Fruit fly (Drosophila melanogaster) whole organism, prepupa: ENCODE measurements around the gene CG6689.

Experiments used
- CG1621 ChIP-seq: fragments of 200-800 bp; sonication (Bioruptor generic); optimal IDR thresholded peaks from 3 replicates; lab custom pipeline; 2018; ENCODE audit warnings: missing biosample characterization, mild to moderate bottlenecking, missing genetic modification characterization
- CG16779 ChIP-seq: fragments of 200-800 bp; sonication (Bioruptor generic); optimal IDR thresholded peaks from 3 replicates; lab custom pipeline; 2017; ENCODE audit warnings: missing biosample characterization, mild to moderate bottlenecking, missing genetic modification characterization
- CG3032 ChIP-seq: fragments of 200-800 bp; optimal IDR thresholded peaks from 2 replicates; lab custom pipeline; 2019; ENCODE audit warnings: missing biosample characterization, mild to moderate bottlenecking, missing genetic modification characterization, moderate library complexity
- CG3919 ChIP-seq: fragments of 200-800 bp; sonication (Bioruptor generic); optimal IDR thresholded peaks from 3 replicates; lab custom pipeline; 2016; ENCODE audit warnings: missing biosample characterization, missing genetic modification characterization
- CG4318 ChIP-seq: fragments of 200-800 bp; sonication (Bioruptor generic); optimal IDR thresholded peaks from 3 replicates; lab custom pipeline; 2017; ENCODE audit warnings: missing biosample characterization, mild to moderate bottlenecking, missing genetic modification characterization
- CG6163 ChIP-seq: fragments of 200-800 bp; sonication (Bioruptor generic); IDR thresholded peaks from 3 replicates; pipeline ENCODE4 v1.3.6; 2022; ENCODE audit warnings: missing biosample characterization, missing genetic modification characterization
- CG6792 ChIP-seq: fragments of 200-800 bp; sonication (Bioruptor generic); optimal IDR thresholded peaks from 3 replicates; lab custom pipeline; 2016; ENCODE audit warnings: missing biosample characterization, missing genetic modification characterization
- CG6808 ChIP-seq: fragments of 200-800 bp; sonication (Bioruptor generic); optimal IDR thresholded peaks from 3 replicates; lab custom pipeline; 2017; ENCODE audit warnings: missing biosample characterization, missing genetic modification characterization, mild to moderate bottlenecking, moderate library complexity, missing genetic modification reagents
- CG8119 ChIP-seq: fragments of 200-800 bp; sonication (Bioruptor generic); IDR thresholded peaks from 3 replicates; pipeline ENCODE4 v1.3.6; 2022; ENCODE audit warnings: missing biosample characterization, missing genetic modification characterization
- CG8319 ChIP-seq: fragments of 200-800 bp; sonication (Bioruptor generic); optimal IDR thresholded peaks from 3 replicates; lab custom pipeline; 2016; ENCODE audit warnings: missing biosample characterization, missing genetic modification characterization
- CG9139 ChIP-seq: fragments of 200-800 bp; sonication (Bioruptor generic); optimal IDR thresholded peaks from 3 replicates; lab custom pipeline; 2017; ENCODE audit warnings: missing biosample characterization, mild to moderate bottlenecking, missing genetic modification characterization
- Eip78C ChIP-seq: fragments of 200-800 bp; sonication (Bioruptor generic); peaks from one replicate; lab custom pipeline; 2016; ENCODE audit warnings: missing biosample characterization, missing genetic modification characterization
- Eip93F ChIP-seq: fragments of 200-800 bp; sonication (Bioruptor generic); optimal IDR thresholded peaks from 2 replicates; lab custom pipeline; 2016; ENCODE audit warnings: missing biosample characterization, mild to moderate bottlenecking, missing genetic modification characterization
- Ets21C ChIP-seq: fragments of 200-800 bp; sonication (Bioruptor generic); optimal IDR thresholded peaks from 3 replicates; lab custom pipeline; 2016; ENCODE audit warnings: missing biosample characterization, missing genetic modification characterization
- Ets96B ChIP-seq: fragments of 200-800 bp; optimal IDR thresholded peaks from 2 replicates; lab custom pipeline; 2019; ENCODE audit warnings: missing biosample characterization, mild to moderate bottlenecking, missing genetic modification characterization, moderate library complexity
- Gug ChIP-seq: fragments of 200-800 bp; sonication (Bioruptor generic); IDR thresholded peaks from 2 replicates; pipeline ENCODE4 v1.3.6; 2022; ENCODE audit warnings: missing biosample characterization, missing genetic modification characterization
- Hr38 ChIP-seq: sonication (Bioruptor generic); optimal IDR thresholded peaks from 2 replicates; lab custom pipeline; 2016; ENCODE audit warnings: missing biosample characterization, missing genetic modification characterization
- Hr4 ChIP-seq: fragments of 200-800 bp; sonication (Bioruptor generic); optimal IDR thresholded peaks from 3 replicates; lab custom pipeline; 2016; ENCODE audit warnings: missing biosample characterization, missing genetic modification characterization
- OdsH ChIP-seq: fragments of 200-800 bp; sonication (Bioruptor generic); optimal IDR thresholded peaks from 3 replicates; lab custom pipeline; 2016; ENCODE audit warnings: missing biosample characterization, missing genetic modification characterization
- Smox ChIP-seq: fragments of 200-800 bp; sonication (Bioruptor generic); optimal IDR thresholded peaks from 3 replicates; lab custom pipeline; 2016; ENCODE audit warnings: missing biosample characterization, missing genetic modification characterization
- Sox102F ChIP-seq: fragments of 200-800 bp; sonication (Bioruptor generic); optimal IDR thresholded peaks from 2 replicates; lab custom pipeline; 2016; ENCODE audit warnings: missing biosample characterization, mild to moderate bottlenecking, missing genetic modification characterization
- Sox14 ChIP-seq: fragments of 200-800 bp; sonication (Bioruptor generic); optimal IDR thresholded peaks from 3 replicates; lab custom pipeline; 2016; ENCODE audit warnings: missing biosample characterization, missing genetic modification characterization
- achi ChIP-seq: fragments of 200-800 bp; sonication (Bioruptor generic); optimal IDR thresholded peaks from 3 replicates; lab custom pipeline; 2016; ENCODE audit warnings: missing biosample characterization, missing genetic modification characterization
- acj6 ChIP-seq: fragments of 200-800 bp; sonication (Bioruptor generic); optimal IDR thresholded peaks from 3 replicates; lab custom pipeline; 2016; ENCODE audit warnings: missing biosample characterization, missing genetic modification characterization
- cyc ChIP-seq: fragments of 200-800 bp; sonication (Bioruptor generic); optimal IDR thresholded peaks from 3 replicates; lab custom pipeline; 2016; ENCODE audit warnings: missing biosample characterization, missing genetic modification characterization
- dac ChIP-seq: fragments of 200-800 bp; sonication (Bioruptor generic); optimal IDR thresholded peaks from 2 replicates; lab custom pipeline; 2017; ENCODE audit warnings: missing biosample characterization, mild to moderate bottlenecking, missing genetic modification characterization
- dsx ChIP-seq: fragments of 200-800 bp; optimal IDR thresholded peaks from 3 replicates; lab custom pipeline; 2019; ENCODE audit warnings: missing biosample characterization, mild to moderate bottlenecking, missing genetic modification characterization, moderate library complexity; ENCODE audit not compliant: poor library complexity, severe bottlenecking
- eg ChIP-seq: fragments of 200-800 bp; sonication (Bioruptor generic); IDR thresholded peaks from 3 replicates; pipeline ENCODE4 v1.3.6; 2022; ENCODE audit warnings: missing biosample characterization, missing genetic modification characterization
- fd59A ChIP-seq: fragments of 200-800 bp; sonication (Bioruptor generic); optimal IDR thresholded peaks from 2 replicates; lab custom pipeline; 2017; ENCODE audit warnings: missing biosample characterization, mild to moderate bottlenecking, missing genetic modification characterization, missing genetic modification reagents
- fd85E ChIP-seq: fragments of 200-800 bp; sonication (Bioruptor generic); optimal IDR thresholded peaks from 3 replicates; lab custom pipeline; 2016; ENCODE audit warnings: missing biosample characterization, missing genetic modification characterization
- lz ChIP-seq: fragments of 200-800 bp; sonication (Bioruptor generic); optimal IDR thresholded peaks from 3 replicates; lab custom pipeline; 2016; ENCODE audit warnings: missing biosample characterization, missing genetic modification characterization
- svp ChIP-seq: fragments of 200-800 bp; sonication (Bioruptor generic); peaks from one replicate; lab custom pipeline; 2016; ENCODE audit warnings: missing biosample characterization, missing genetic modification characterization
- topi ChIP-seq: fragments of 200-800 bp; sonication (Bioruptor generic); optimal IDR thresholded peaks from 3 replicates; lab custom pipeline; 2016; ENCODE audit warnings: missing biosample characterization, missing genetic modification characterization
- vri ChIP-seq: fragments of 200-800 bp; sonication (Bioruptor generic); optimal IDR thresholded peaks from 3 replicates; lab custom pipeline; 2016; ENCODE audit warnings: missing biosample characterization, mild to moderate bottlenecking, missing genetic modification characterization

The CG6689 gene

dm6 chr3R:11257537-11257936, 37.7 kb upstream of the CG6689 start:
- TF ChIP-seq CG3919 (GFP tag; lab: Kevin White, UChicago) (no peak), CG1621 (tag; lab: Kevin White, UChicago) (no peak), dac (GFP tag; lab: Kevin White, UChicago) (no peak), Hr38 (no peak), Hr4 (no peak), Ets21C (no peak), Eip93F (GFP tag; lab: Kevin White, UChicago) (no peak), CG6792 (GFP tag; lab: Kevin White, UChicago) (no peak), fd59A (GFP tag; lab: Kevin White, UChicago) (no peak), CG16779 (tag; lab: Kevin White, UChicago) (no peak), Sox102F (no peak)
- TF ChIP-seq, all 60 proteins: peak for 0

dm6 chr3R:11254382-11254953, 34.6 kb upstream of the CG6689 start:
- no peak for TF ChIP-seq Ets96B (tag; lab: Kevin White, UChicago)
- TF ChIP-seq fd85E (GFP tag; lab: Kevin White, UChicago), result no peak
- TF ChIP-seq Hr4, result no peak
- TF ChIP-seq CG6163 (GFP tag; lab: Robert Waterston, UW), result no peak
- TF ChIP-seq Gug (GFP tag; lab: Robert Waterston, UW), result no peak
- TF ChIP-seq CG3919 (GFP tag; lab: Kevin White, UChicago), result no peak
- TF ChIP-seq CG9139 (GFP tag; lab: Kevin White, UChicago), result no peak
- TF ChIP-seq cyc, result no peak
- no peak for TF ChIP-seq Eip78C
- no peak for TF ChIP-seq CG6808 (GFP tag; lab: Kevin White, UChicago)
- TF ChIP-seq CG4318 (GFP tag; lab: Kevin White, UChicago), result no peak
- TF ChIP-seq CG8319 (GFP tag; lab: Kevin White, UChicago), result no peak
- TF ChIP-seq fd59A (GFP tag; lab: Kevin White, UChicago), result no peak
- no peak for TF ChIP-seq vri (GFP tag; lab: Kevin White, UChicago)
- no peak for TF ChIP-seq Ets21C
- TF ChIP-seq topi (GFP tag; lab: Kevin White, UChicago), result no peak
- TF ChIP-seq, all 60 proteins: peak for 0

dm6 chr3R:11253768-11254167, 33.9 kb upstream of the CG6689 start:
- no peak for TF ChIP-seq acj6
- no peak for TF ChIP-seq Eip78C
- no peak for TF ChIP-seq CG3032 (tag; lab: Kevin White, UChicago)

dm6 chr3R:11246865-11247264, 27.0 kb upstream of the CG6689 start:
- no peak for TF ChIP-seq dac (GFP tag; lab: Kevin White, UChicago)
- TF ChIP-seq OdsH, result no peak
- no peak for TF ChIP-seq eg
- no peak for TF ChIP-seq CG8119 (GFP tag; lab: Robert Waterston, UW)
- TF ChIP-seq topi (GFP tag; lab: Kevin White, UChicago), result no peak

dm6 chr3R:11245803-11246202, 25.9 kb upstream of the CG6689 start:
- no peak for TF ChIP-seq Hr38
- TF ChIP-seq svp, result peak; percentile 77
- TF ChIP-seq vri (GFP tag; lab: Kevin White, UChicago), result peak; percentile 77

- TF ChIP-seq achi (GFP tag; lab: Kevin White, UChicago), result peak; percentile 98
- TF ChIP-seq Eip78C, result peak; percentile 58
- TF ChIP-seq CG3919 (GFP tag; lab: Kevin White, UChicago), result no peak
- no peak for TF ChIP-seq dsx (GFP tag; lab: Kevin White, UChicago)
- TF ChIP-seq Sox14, result peak; percentile 32
- no peak for TF ChIP-seq Sox102F
- peak; percentile 95 for TF ChIP-seq vri (GFP tag; lab: Kevin White, UChicago)
- no peak for TF ChIP-seq Smox (GFP tag; lab: Kevin White, UChicago)
- TF ChIP-seq cyc, result peak; percentile 30
- TF ChIP-seq svp, result no peak
- no peak for TF ChIP-seq fd59A (GFP tag; lab: Kevin White, UChicago)
- peak; percentile 53 for TF ChIP-seq lz (GFP tag; lab: Kevin White, UChicago)
- TF ChIP-seq topi (GFP tag; lab: Kevin White, UChicago), result peak; percentile 20
- TF ChIP-seq acj6, result no peak
- TF ChIP-seq, all 60 proteins: peak for 7
Observed at dm6 chr3R:11243951-11244660, 24.2 kb upstream of the CG6689 start, which contains the start of the genes CG17734 and CG5214. Gene CG17734 (minus strand): TSS chr3R:11243999. Gene CG5214 (plus strand): TSS chr3R:11244302.
